Fruit fly (Drosophila melanogaster) whole organism, wandering third instar larva: ENCODE data around the gene RPA1.

Source experiments
- Abd-B ChIP-seq: fragments of >200 bp; optimal IDR thresholded peaks from 2 replicates; lab custom pipeline; 2017; ENCODE audit warnings: missing biosample characterization, missing genetic modification characterization
- CG32264 ChIP-seq: fragments of 200-800 bp; sonication (Bioruptor generic); optimal IDR thresholded peaks from 2 replicates; lab custom pipeline; 2016; ENCODE audit warnings: missing biosample characterization, missing genetic modification characterization
- CG9705 ChIP-seq: fragments of 200-800 bp; sonication (Bioruptor generic); optimal IDR thresholded peaks from 2 replicates; lab custom pipeline; 2018; ENCODE audit warnings: missing biosample characterization, mild to moderate bottlenecking, missing genetic modification characterization
- CrebA ChIP-seq: fragments of 200-800 bp; sonication (Bioruptor generic); optimal IDR thresholded peaks from 2 replicates; lab custom pipeline; 2016; ENCODE audit warnings: missing biosample characterization, mild to moderate bottlenecking, missing genetic modification characterization, borderline replicate concordance
- Dfd ChIP-seq: fragments of >200 bp; optimal IDR thresholded peaks from 2 replicates; lab custom pipeline; 2017; ENCODE audit warnings: missing biosample characterization, missing genetic modification characterization
- Dif ChIP-seq: fragments of 200-275, 200-300 bp; sonication (Bioruptor generic); optimal IDR thresholded peaks from 2 replicates; lab custom pipeline; 2018; ENCODE audit warnings: missing biosample characterization, missing genetic modification characterization; ENCODE audit not compliant: partially characterized antibody
- GATAd ChIP-seq: sonication (Bioruptor generic); optimal IDR thresholded peaks from 2 replicates; lab custom pipeline; 2016; ENCODE audit warnings: missing biosample characterization, missing genetic modification characterization
- HLH106 ChIP-seq: fragments of 200-800 bp; optimal IDR thresholded peaks from 3 replicates; lab custom pipeline; 2019; ENCODE audit warnings: missing biosample characterization, mild to moderate bottlenecking, missing genetic modification characterization, moderate library complexity
- Hnf4 ChIP-seq: fragments of 200-800 bp; sonication (Bioruptor generic); optimal IDR thresholded peaks from 2 replicates; lab custom pipeline; 2016; ENCODE audit warnings: missing biosample characterization, mild to moderate bottlenecking, missing genetic modification characterization
- Hr78 ChIP-seq: fragments of >200 bp; optimal IDR thresholded peaks from 2 replicates; lab custom pipeline; 2017; ENCODE audit warnings: missing biosample characterization, missing genetic modification characterization
- Hr83 ChIP-seq: fragments of 200-300 bp; sonication (Bioruptor generic); optimal IDR thresholded peaks from 2 replicates; lab custom pipeline; 2016; ENCODE audit warnings: missing biosample characterization, mild to moderate bottlenecking, missing genetic modification characterization, moderate library complexity; ENCODE audit not compliant: poor library complexity, severe bottlenecking
- Jra ChIP-seq: sonication (Bioruptor generic); optimal IDR thresholded peaks from 2 replicates; lab custom pipeline; 2016; ENCODE audit warnings: missing biosample characterization, missing genetic modification characterization
- Mio ChIP-seq: sonication (Bioruptor generic); optimal IDR thresholded peaks from 2 replicates; lab custom pipeline; 2016; ENCODE audit warnings: missing biosample characterization, missing genetic modification characterization
- Myc ChIP-seq: fragments of >200 bp; optimal IDR thresholded peaks from 2 replicates; lab custom pipeline; 2017
- OdsH ChIP-seq: fragments of 200-800 bp; sonication (Bioruptor generic); optimal IDR thresholded peaks from 2 replicates; lab custom pipeline; 2016; ENCODE audit warnings: missing biosample characterization, mild to moderate bottlenecking, missing genetic modification characterization
- Sp1 ChIP-seq: fragments of 200-800 bp; sonication (Bioruptor generic); optimal IDR thresholded peaks from 3 replicates; lab custom pipeline; 2019; ENCODE audit warnings: missing biosample characterization, mild to moderate bottlenecking, missing genetic modification characterization, moderate library complexity
- Vsx2 ChIP-seq: fragments of 200-300, 225-300 bp; sonication (Bioruptor generic); optimal IDR thresholded peaks from 2 replicates; lab custom pipeline; 2018; ENCODE audit warnings: missing biosample characterization, missing genetic modification characterization; ENCODE audit not compliant: partially characterized antibody
- br ChIP-seq: fragments of 200-800 bp; sonication (Bioruptor generic); optimal IDR thresholded peaks from 2 replicates; lab custom pipeline; 2016; ENCODE audit warnings: missing biosample characterization, missing genetic modification characterization
- brk ChIP-seq: fragments of 200-800 bp; sonication (Bioruptor generic); optimal IDR thresholded peaks from 2 replicates; lab custom pipeline; 2016; ENCODE audit warnings: missing biosample characterization, mild to moderate bottlenecking, missing genetic modification characterization
- dl ChIP-seq, 2 experiments: fragments of 175-275, 200-275 bp in 1 of 2; fragments of 200-275 bp in 1 of 2; sonication (Bioruptor generic); optimal IDR thresholded peaks; lab custom pipeline; 2018; ENCODE audit warnings: mild to moderate bottlenecking in 2 of 2, missing biosample characterization in 2 of 2, missing genetic modification characterization in 2 of 2, moderate library complexity in 2 of 2; ENCODE audit not compliant: partially characterized antibody in 2 of 2, insufficient read depth in 1 of 2
- dmrt93B ChIP-seq: fragments of 200-800 bp; sonication (Bioruptor generic); optimal IDR thresholded peaks from 2 replicates; lab custom pipeline; 2018; ENCODE audit warnings: missing biosample characterization, mild to moderate bottlenecking, missing genetic modification characterization
- dsf ChIP-seq: sonication (Bioruptor generic); optimal IDR thresholded peaks from 2 replicates; lab custom pipeline; 2016; ENCODE audit warnings: missing biosample characterization, missing genetic modification characterization, borderline replicate concordance
- h ChIP-seq: fragments of 200-800 bp; sonication (Bioruptor generic); optimal IDR thresholded peaks from 3 replicates; lab custom pipeline; 2016; ENCODE audit warnings: missing biosample characterization, mild to moderate bottlenecking, missing genetic modification characterization
- jim ChIP-seq: fragments of 175-275, 200-325 bp; sonication (Bioruptor generic); optimal IDR thresholded peaks from 2 replicates; lab custom pipeline; 2016; ENCODE audit warnings: missing biosample characterization, mild to moderate bottlenecking, missing genetic modification characterization
- lola ChIP-seq: fragments of >200 bp; optimal IDR thresholded peaks from 2 replicates; lab custom pipeline; 2017; ENCODE audit warnings: missing biosample characterization, missing genetic modification characterization
- pan ChIP-seq: fragments of >200 bp; optimal IDR thresholded peaks from 2 replicates; lab custom pipeline; 2017
- sage ChIP-seq: fragments of 200-800 bp; sonication (Bioruptor generic); optimal IDR thresholded peaks from 2 replicates; lab custom pipeline; 2016; ENCODE audit warnings: missing biosample characterization, mild to moderate bottlenecking, missing genetic modification characterization
- sv ChIP-seq: fragments of 200-800 bp; sonication (Bioruptor generic); optimal IDR thresholded peaks from 3 replicates; lab custom pipeline; 2016; ENCODE audit warnings: missing biosample characterization, missing genetic modification characterization
- usp ChIP-seq: fragments of >200 bp; optimal IDR thresholded peaks from 2 replicates; lab custom pipeline; 2017; ENCODE audit warnings: missing biosample characterization, missing genetic modification characterization
- woc ChIP-seq: sonication (Bioruptor generic); optimal IDR thresholded peaks from 2 replicates; lab custom pipeline; 2016; ENCODE audit warnings: missing biosample characterization, mild to moderate bottlenecking, missing genetic modification characterization

The RPA1 gene

DNA sequence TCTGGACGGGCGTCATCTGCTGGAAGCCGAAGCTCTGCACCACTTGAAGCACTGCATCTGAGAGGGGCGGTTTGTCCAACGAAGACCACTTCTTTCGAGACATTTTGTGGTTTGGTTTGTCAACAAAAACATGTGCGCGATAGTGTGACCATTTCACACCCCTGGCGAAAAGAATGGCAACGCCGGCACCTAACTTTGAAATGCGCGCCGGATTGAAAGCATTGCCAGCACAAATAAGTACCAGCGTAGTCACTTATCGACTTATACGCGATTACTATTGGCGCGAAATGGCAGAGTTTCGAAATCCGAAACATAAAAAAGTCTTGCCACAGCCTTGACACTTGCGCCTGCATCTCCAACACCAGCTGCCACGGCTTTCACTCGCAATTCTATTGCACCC, 5.5 kb upstream of the RPA1 start, which contains the start of gene CG9630:
CG9630 (minus strand) TSS at position 157 of the 400 bp plus-strand sequence.
- TF ChIP-seq lola (GFP tag; lab: Kevin White, UChicago) (no peak), CrebA (GFP tag; lab: Kevin White, UChicago) (no peak), Dfd (GFP tag; lab: Kevin White, UChicago) (no peak), sage (GFP tag; lab: Kevin White, UChicago) (no peak), Dif (peak; percentile 13), HLH106 (no peak), Myc (lab: Kevin White, UChicago) (peak; percentile 55), pan (lab: Kevin White, UChicago) (no peak), Mio (GFP tag; lab: Kevin White, UChicago) (no peak), GATAd (GFP tag; lab: Kevin White, UChicago) (no peak), dl (GFP tag; optimal IDR thresholded peaks at IDR 0.05; lab: Kevin White, UChicago; ENCODE audit: insufficient read depth in 1 of 2, partially characterized antibody in 2 of 2) (no peak), usp (GFP tag; lab: Kevin White, UChicago) (no peak)

DNA sequence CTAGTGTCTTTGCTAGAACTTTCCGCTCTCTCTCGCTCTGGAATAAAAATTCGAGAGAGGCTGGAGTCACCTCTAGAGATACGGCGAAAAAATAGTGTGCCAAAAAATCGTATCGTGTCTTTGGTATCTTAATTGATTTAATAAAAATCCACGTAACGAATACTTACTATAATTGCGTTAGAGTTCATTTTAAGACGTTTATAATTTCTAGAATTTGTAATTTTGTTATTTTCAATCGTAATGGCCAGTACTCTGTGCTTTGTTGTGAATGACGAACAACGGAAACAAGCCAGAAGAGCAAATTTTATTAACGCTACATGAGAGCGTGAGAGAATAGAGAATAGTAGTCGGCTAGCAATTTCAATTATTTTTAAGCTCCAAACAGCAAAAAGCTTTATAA, 2.6 kb downstream of the RPA1 start:
- no peak for TF ChIP-seq dmrt93B (GFP tag; lab: Kevin White, UChicago)
- TF ChIP-seq Vsx2 (GFP tag; lab: Kevin White, UChicago): peak; percentile 17

DNA sequence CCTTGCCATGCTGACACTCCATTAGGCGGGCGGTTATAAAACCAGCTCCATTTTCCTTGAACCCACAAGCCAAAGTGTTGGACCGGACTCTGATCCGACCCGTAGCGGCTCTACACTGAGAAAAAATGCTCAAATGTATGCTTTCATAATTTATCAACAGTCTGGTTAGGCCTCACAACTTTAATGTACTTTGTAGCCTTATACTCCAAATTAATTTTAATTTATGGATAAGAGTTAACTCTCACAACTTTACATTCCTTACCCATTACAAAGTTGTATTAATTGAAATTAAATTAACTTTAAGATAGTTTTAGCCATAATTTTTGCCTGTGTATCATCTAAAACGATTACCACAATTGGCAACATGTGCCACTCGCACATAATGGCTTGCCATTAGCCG, 8.2 kb downstream of the RPA1 start:
- no peak for TF ChIP-seq Sp1
- TF ChIP-seq Hnf4: no peak
- TF ChIP-seq jim (GFP tag; lab: Kevin White, UChicago): no peak
- TF ChIP-seq Hr83 (GFP tag; lab: Kevin White, UChicago): no peak
- no peak for TF ChIP-seq dsf (GFP tag; lab: Kevin White, UChicago)
- no peak for TF ChIP-seq CG9705 (GFP tag; lab: Kevin White, UChicago)
- TF ChIP-seq, all 38 proteins: peak for 0

DNA sequence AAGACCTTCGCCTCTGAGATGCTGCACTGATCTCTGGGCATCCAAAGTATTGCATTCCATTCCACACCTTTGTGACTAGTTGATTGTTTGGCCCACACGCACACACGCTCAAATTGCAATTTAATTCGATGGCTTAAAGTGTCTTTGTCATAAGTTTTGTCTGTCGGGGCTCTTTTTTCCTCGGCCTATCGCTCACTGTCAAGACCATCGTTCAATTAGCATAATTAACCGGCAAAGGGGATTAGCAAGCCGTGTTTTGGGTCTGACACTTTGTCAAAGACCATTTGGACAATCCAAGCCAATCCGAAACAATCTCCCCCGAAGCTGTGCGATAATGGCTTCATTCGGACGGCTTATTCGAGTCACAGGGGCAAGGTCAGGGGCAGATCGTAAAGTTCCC, 9.9 kb downstream of the RPA1 start:
- TF ChIP-seq dl (GFP tag; optimal IDR thresholded peaks at IDR 0.05; lab: Kevin White, UChicago; ENCODE audit: insufficient read depth in 1 of 2, partially characterized antibody in 2 of 2) (no peak), sv (GFP tag; lab: Kevin White, UChicago) (no peak), h (GFP tag; lab: Kevin White, UChicago) (no peak), lola (GFP tag; lab: Kevin White, UChicago) (no peak), Jra (GFP tag; lab: Kevin White, UChicago) (no peak), Abd-B (GFP tag; lab: Kevin White, UChicago) (no peak), dmrt93B (GFP tag; lab: Kevin White, UChicago) (no peak), br (GFP tag; lab: Kevin White, UChicago) (no peak), Vsx2 (GFP tag; lab: Kevin White, UChicago) (no peak), pan (lab: Kevin White, UChicago) (no peak), Hr78 (GFP tag; lab: Kevin White, UChicago) (no peak), Sp1 (no peak), brk (GFP tag; lab: Kevin White, UChicago) (no peak), CG32264 (GFP tag; lab: Kevin White, UChicago) (no peak), Hr83 (GFP tag; lab: Kevin White, UChicago) (no peak)

DNA sequence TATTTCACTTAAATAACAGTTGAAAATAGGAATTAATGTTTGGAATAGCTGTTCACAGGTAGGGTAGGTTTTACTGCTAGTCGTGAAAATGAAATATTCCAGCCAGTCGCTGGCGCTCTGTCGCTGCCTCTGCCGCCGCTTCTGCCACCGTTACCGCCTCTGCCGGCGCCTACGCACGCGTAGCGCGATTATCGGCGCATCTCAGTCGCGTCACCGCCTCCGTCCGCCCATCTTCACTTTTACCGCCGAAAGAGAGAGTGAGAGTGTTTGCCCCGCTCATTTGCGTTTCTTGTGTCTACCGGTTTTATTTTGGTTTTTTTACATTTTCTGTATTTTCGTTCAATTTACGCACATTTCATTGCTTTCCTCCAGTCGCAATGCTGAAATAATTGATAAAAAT, 12.7 kb downstream of the RPA1 start:
- no peak for TF ChIP-seq pan (lab: Kevin White, UChicago)
- TF ChIP-seq Sp1: no peak
- no peak for TF ChIP-seq Jra (GFP tag; lab: Kevin White, UChicago)
- TF ChIP-seq CG32264 (GFP tag; lab: Kevin White, UChicago): no peak
- TF ChIP-seq Vsx2 (GFP tag; lab: Kevin White, UChicago): no peak
- no peak for TF ChIP-seq Dif
- TF ChIP-seq dmrt93B (GFP tag; lab: Kevin White, UChicago): no peak
- no peak for TF ChIP-seq h (GFP tag; lab: Kevin White, UChicago)
- TF ChIP-seq Mio (GFP tag; lab: Kevin White, UChicago): no peak
- no peak for TF ChIP-seq OdsH (GFP tag; lab: Kevin White, UChicago)
- TF ChIP-seq Hr78 (GFP tag; lab: Kevin White, UChicago): no peak
- no peak for TF ChIP-seq dl (GFP tag; optimal IDR thresholded peaks at IDR 0.05; lab: Kevin White, UChicago; ENCODE audit: insufficient read depth in 1 of 2, partially characterized antibody in 2 of 2)
- TF ChIP-seq lola (GFP tag; lab: Kevin White, UChicago): no peak
- no peak for TF ChIP-seq woc
- TF ChIP-seq Abd-B (GFP tag; lab: Kevin White, UChicago): no peak
- no peak for TF ChIP-seq Hnf4
- TF ChIP-seq br (GFP tag; lab: Kevin White, UChicago): no peak
- TF ChIP-seq CG9705 (GFP tag; lab: Kevin White, UChicago): no peak
- TF ChIP-seq, all 38 proteins: peak for 0
